Fruit fly (Drosophila melanogaster) whole organism, embryonic: ENCODE results near the gene CG8851.

Experiments
- Bteb2 ChIP-seq: fragments of 200-800 bp; sonication (Bioruptor generic); optimal IDR thresholded peaks from 2 replicates; lab custom pipeline; 2016; ENCODE audit warnings: missing biosample characterization, missing genetic modification characterization
- CG10654 ChIP-seq: fragments of 200-800 bp; sonication (Bioruptor generic); optimal IDR thresholded peaks from 2 replicates; lab custom pipeline; 2016; ENCODE audit warnings: missing biosample characterization, missing genetic modification characterization
- CG11504 ChIP-seq: fragments of 200-800 bp; sonication (Bioruptor generic); optimal IDR thresholded peaks from 3 replicates; lab custom pipeline; 2019; ENCODE audit warnings: missing biosample characterization, mild to moderate bottlenecking, missing genetic modification characterization, moderate library complexity
- CG12299 ChIP-seq: fragments of 200-800 bp; sonication (Bioruptor generic); optimal IDR thresholded peaks from 2 replicates; lab custom pipeline; 2018; ENCODE audit warnings: missing biosample characterization, mild to moderate bottlenecking, missing genetic modification characterization
- CG13296 ChIP-seq: fragments of 200-800 bp; sonication (Bioruptor generic); optimal IDR thresholded peaks from 3 replicates; lab custom pipeline; 2018; ENCODE audit warnings: missing biosample characterization, mild to moderate bottlenecking, missing genetic modification characterization
- CG13624 ChIP-seq: fragments of 200-800 bp; sonication (Bioruptor generic); optimal IDR thresholded peaks from 2 replicates; lab custom pipeline; 2016; ENCODE audit warnings: missing biosample characterization, missing genetic modification characterization
- CG15011 ChIP-seq: fragments of 200-800 bp; sonication (Bioruptor generic); optimal IDR thresholded peaks from 3 replicates; lab custom pipeline; 2018; ENCODE audit warnings: missing biosample characterization, mild to moderate bottlenecking, missing genetic modification characterization
- CG1602 ChIP-seq: fragments of 200-800 bp; sonication (Bioruptor generic); optimal IDR thresholded peaks from 3 replicates; lab custom pipeline; 2016; ENCODE audit warnings: missing biosample characterization, missing genetic modification characterization
- CG17385 ChIP-seq: fragments of 200-800 bp; sonication (Bioruptor generic); optimal IDR thresholded peaks from 3 replicates; lab custom pipeline; 2018; ENCODE audit warnings: missing biosample characterization, mild to moderate bottlenecking, missing genetic modification characterization
- CG2120 ChIP-seq: fragments of 200-800 bp; sonication (Bioruptor generic); optimal IDR thresholded peaks from 3 replicates; lab custom pipeline; 2016; ENCODE audit warnings: missing biosample characterization, missing genetic modification characterization
- CG31365 ChIP-seq: fragments of 200-800 bp; sonication (Bioruptor generic); optimal IDR thresholded peaks from 2 replicates; lab custom pipeline; 2018; ENCODE audit warnings: missing biosample characterization, mild to moderate bottlenecking, missing genetic modification characterization
- CG5180 ChIP-seq: fragments of 200-800 bp; sonication (Bioruptor generic); optimal IDR thresholded peaks from 3 replicates; lab custom pipeline; 2017; ENCODE audit warnings: missing biosample characterization, missing genetic modification characterization, mild to moderate bottlenecking, moderate library complexity, missing genetic modification reagents
- CG6272 ChIP-seq: fragments of 200-800 bp; sonication (Bioruptor generic); IDR thresholded peaks from 2 replicates; pipeline ENCODE4 v1.3.6; 2022; ENCODE audit warnings: missing biosample characterization, missing genetic modification characterization
- CG6689 ChIP-seq: fragments of 200-800 bp; sonication (Bioruptor generic); IDR thresholded peaks from 2 replicates; pipeline ENCODE4 v1.3.6; 2022; ENCODE audit warnings: missing biosample characterization, missing genetic modification characterization
- CG6765 ChIP-seq: fragments of 200-800 bp; sonication (Bioruptor generic); optimal IDR thresholded peaks from 3 replicates; lab custom pipeline; 2017; ENCODE audit warnings: missing biosample characterization, mild to moderate bottlenecking, missing genetic modification characterization
- CHES-1-like ChIP-seq: fragments of 200-800 bp; sonication (Bioruptor generic); optimal IDR thresholded peaks from 2 replicates; lab custom pipeline; 2016; ENCODE audit warnings: missing biosample characterization, missing genetic modification characterization
- Dbx ChIP-seq: fragments of 200-800 bp; sonication (Bioruptor generic); IDR thresholded peaks from 3 replicates; pipeline ENCODE4 v1.3.6; 2022; ENCODE audit warnings: missing biosample characterization, missing genetic modification characterization
- Dip2 ChIP-seq: fragments of 200-800 bp; sonication (Bioruptor generic); IDR thresholded peaks from 2 replicates; pipeline ENCODE4 v1.3.6; 2022; ENCODE audit warnings: missing biosample characterization, missing genetic modification characterization
- Dip3 ChIP-seq: fragments of 200-800 bp; sonication (Bioruptor generic); optimal IDR thresholded peaks from 3 replicates; lab custom pipeline; 2016; ENCODE audit warnings: missing biosample characterization, missing genetic modification characterization
- Dll ChIP-seq: fragments of 200-800 bp; sonication (Bioruptor generic); IDR thresholded peaks from 4 replicates; pipeline ENCODE4 v1.3.6; 2022; ENCODE audit warnings: missing biosample characterization, missing genetic modification characterization; ENCODE audit not compliant: partially characterized antibody
- Fer3 ChIP-seq: fragments of 200-800 bp; sonication (Bioruptor generic); optimal IDR thresholded peaks from 2 replicates; lab custom pipeline; 2018; ENCODE audit warnings: missing biosample characterization, mild to moderate bottlenecking, missing genetic modification characterization, moderate library complexity
- Gsc ChIP-seq: fragments of 200-800 bp; sonication (Bioruptor generic); IDR thresholded peaks from 2 replicates; pipeline ENCODE4 v1.3.6; 2022; ENCODE audit warnings: missing biosample characterization, missing genetic modification characterization
- Hey ChIP-seq: fragments of 200-800 bp; sonication (Bioruptor generic); optimal IDR thresholded peaks from 3 replicates; lab custom pipeline; 2018; ENCODE audit warnings: missing biosample characterization, mild to moderate bottlenecking, missing genetic modification characterization
- HmgZ ChIP-seq: fragments of 200-800 bp; sonication (Bioruptor generic); optimal IDR thresholded peaks from 2 replicates; lab custom pipeline; 2018; ENCODE audit warnings: missing biosample characterization, mild to moderate bottlenecking, missing genetic modification characterization
- Hr78 ChIP-seq, 2 experiments: fragments of 200-800 bp in 1 of 2; fragments of >200 bp in 1 of 2; sonication (Bioruptor generic) in 1 of 2; optimal IDR thresholded peaks; 2 replicates each; lab custom pipeline; 2017 to 2019; ENCODE audit warnings: missing biosample characterization in 2 of 2, missing genetic modification characterization in 2 of 2, mild to moderate bottlenecking in 1 of 2, moderate library complexity in 1 of 2
- Mad ChIP-seq: fragments of 200-800 bp; sonication (Bioruptor generic); optimal IDR thresholded peaks from 2 replicates; lab custom pipeline; 2016; ENCODE audit warnings: missing biosample characterization, missing genetic modification characterization
- NK7.1 ChIP-seq: fragments of 200-800 bp; sonication (Bioruptor generic); optimal IDR thresholded peaks from 3 replicates; lab custom pipeline; 2016; ENCODE audit warnings: missing biosample characterization, missing genetic modification characterization
- Neu2 ChIP-seq: fragments of 200-800 bp; sonication (Bioruptor generic); optimal IDR thresholded peaks from 3 replicates; lab custom pipeline; 2016; ENCODE audit warnings: missing biosample characterization, missing genetic modification characterization, borderline replicate concordance
- Sox100B ChIP-seq: fragments of 200-800 bp; sonication (Bioruptor generic); optimal IDR thresholded peaks from 3 replicates; lab custom pipeline; 2018; ENCODE audit warnings: missing biosample characterization, mild to moderate bottlenecking, missing genetic modification characterization
- Sry-β ChIP-seq: fragments of 200-800 bp; sonication (Bioruptor generic); optimal IDR thresholded peaks from 2 replicates; lab custom pipeline; 2018; ENCODE audit warnings: missing biosample characterization, mild to moderate bottlenecking, missing genetic modification characterization, moderate library complexity
- ap ChIP-seq: fragments of 200-800 bp; sonication (Bioruptor generic); IDR thresholded peaks from 2 replicates; pipeline ENCODE4 v1.3.6; 2022; ENCODE audit warnings: missing biosample characterization, missing genetic modification characterization
- bowl ChIP-seq: fragments of 200-800 bp; sonication (Bioruptor generic); IDR thresholded peaks from 2 replicates; pipeline ENCODE4 v1.3.6; 2022; ENCODE audit warnings: missing biosample characterization, missing genetic modification characterization
- cato ChIP-seq: fragments of 200-800 bp; sonication (Bioruptor generic); optimal IDR thresholded peaks from 2 replicates; lab custom pipeline; 2016; ENCODE audit warnings: missing biosample characterization, missing genetic modification characterization, borderline replicate concordance
- ci ChIP-seq: fragments of 200-800 bp; sonication (Bioruptor generic); IDR thresholded peaks from 3 replicates; pipeline ENCODE4 v1.3.6; 2022; ENCODE audit warnings: missing biosample characterization, missing genetic modification characterization
- croc ChIP-seq: fragments of 200-800 bp; sonication (Bioruptor generic); conservative IDR thresholded peaks from 3 replicates; pipeline ENCODE4 v1.3.6; 2022; ENCODE audit warnings: missing biosample characterization, missing genetic modification characterization
- dimm ChIP-seq: fragments of 200-800 bp; sonication (Bioruptor generic); IDR thresholded peaks from 2 replicates; pipeline ENCODE4 v1.3.6; 2022; ENCODE audit warnings: missing biosample characterization, missing genetic modification characterization
- gsb-n ChIP-seq: fragments of 200-800 bp; sonication (Bioruptor generic); optimal IDR thresholded peaks from 3 replicates; lab custom pipeline; 2018; ENCODE audit warnings: missing biosample characterization, mild to moderate bottlenecking, missing genetic modification characterization
- kah ChIP-seq: fragments of 200-800 bp; sonication (Bioruptor generic); optimal IDR thresholded peaks from 2 replicates; lab custom pipeline; 2018; ENCODE audit warnings: missing biosample characterization, mild to moderate bottlenecking, missing genetic modification characterization
- kay ChIP-seq: fragments of 200-800 bp; sonication (Bioruptor generic); optimal IDR thresholded peaks from 2 replicates; lab custom pipeline; 2016; ENCODE audit warnings: missing biosample characterization, missing genetic modification characterization
- prd ChIP-seq, 3 experiments: fragments of >200 bp in 2 of 3; fragments of 200-800 bp in 1 of 3; sonication (Bioruptor generic) in 1 of 3; optimal IDR thresholded peaks in 2 of 3; IDR thresholded peaks in 1 of 3; 2 replicates in 2 of 3; 3 replicates in 1 of 3; pipeline versions ENCODE4 v1.3.6 to Lab custom; 2017 to 2022; ENCODE audit warnings: missing biosample characterization in 1 of 3, missing genetic modification characterization in 1 of 3
- pros ChIP-seq: fragments of 200-800 bp; sonication (Bioruptor generic); optimal IDR thresholded peaks from 3 replicates; lab custom pipeline; 2019; ENCODE audit warnings: missing biosample characterization, mild to moderate bottlenecking, missing genetic modification characterization, moderate library complexity
- pzg ChIP-seq: fragments of 200-800 bp; sonication (Bioruptor generic); optimal IDR thresholded peaks from 3 replicates; lab custom pipeline; 2018; ENCODE audit warnings: missing biosample characterization, mild to moderate bottlenecking, missing genetic modification characterization, moderate library complexity
- ro ChIP-seq: fragments of 200-800 bp; sonication (Bioruptor generic); IDR thresholded peaks from 2 replicates; pipeline ENCODE4 v1.3.6; 2022; ENCODE audit warnings: missing biosample characterization, missing genetic modification characterization
- run ChIP-seq: fragments of 200-800 bp; sonication (Bioruptor generic); optimal IDR thresholded peaks from 3 replicates; lab custom pipeline; 2018; ENCODE audit warnings: missing biosample characterization, mild to moderate bottlenecking, missing genetic modification characterization
- schlank ChIP-seq: fragments of 200-800 bp; sonication (Bioruptor generic); optimal IDR thresholded peaks from 2 replicates; lab custom pipeline; 2018; ENCODE audit warnings: missing biosample characterization, mild to moderate bottlenecking, missing genetic modification characterization
- tgo ChIP-seq: fragments of 200-800 bp; sonication (Bioruptor generic); IDR thresholded peaks from 3 replicates; pipeline ENCODE4 v1.3.6; 2022; ENCODE audit warnings: missing biosample characterization, missing genetic modification characterization
- tll ChIP-seq, 2 experiments: fragments of 200-800 bp in 1 of 2; fragments of >200 bp in 1 of 2; sonication (Bioruptor generic) in 1 of 2; optimal IDR thresholded peaks; 2 replicates each; lab custom pipeline; 2017 to 2019; ENCODE audit warnings: missing biosample characterization in 2 of 2, missing genetic modification characterization in 2 of 2, mild to moderate bottlenecking in 1 of 2, moderate library complexity in 1 of 2
- tx ChIP-seq: fragments of 200-800 bp; sonication (Bioruptor generic); optimal IDR thresholded peaks from 2 replicates; lab custom pipeline; 2016; ENCODE audit warnings: missing biosample characterization, missing genetic modification characterization
- vfl ChIP-seq: fragments of 200-800 bp; sonication (Bioruptor generic); optimal IDR thresholded peaks from 2 replicates; lab custom pipeline; 2016; ENCODE audit warnings: missing biosample characterization, missing genetic modification characterization

CG8851 gene

dm6 chr2L:3534227-3534842, 14.9 kb downstream of the CG8851 start (continued):
- TF ChIP-seq CG15011 (GFP tag; lab: Kevin White, UChicago) (no peak), schlank (tag; lab: Kevin White, UChicago) (no peak), kay (GFP tag; lab: Kevin White, UChicago) (peak; percentile 0), Gsc (GFP tag; lab: Robert Waterston, UW) (no peak; the same call in 1 of the 2 replicates), CHES-1-like (GFP tag; lab: Kevin White, UChicago) (no peak), vfl (GFP tag; lab: Kevin White, UChicago) (no peak), Dip3 (GFP tag; lab: Kevin White, UChicago) (peak; percentile 5), tll (GFP tag; optimal IDR thresholded peaks at IDR 0.05; lab: Kevin White, UChicago) (no peak), CG5180 (GFP tag; lab: Kevin White, UChicago) (no peak), run (tag; lab: Kevin White, UChicago) (no peak), CG13296 (GFP tag; lab: Kevin White, UChicago) (no peak), Hr78 (GFP tag; optimal IDR thresholded peaks at IDR 0.05; lab: Kevin White, UChicago) (no peak), NK7.1 (no peak), Neu2 (GFP tag; lab: Kevin White, UChicago) (no peak), CG11504 (tag; lab: Kevin White, UChicago) (peak; percentile 75), pzg (GFP tag; lab: Kevin White, UChicago) (no peak), CG17385 (GFP tag; lab: Kevin White, UChicago) (peak; percentile 46), Hey (no peak), CG6689 (GFP tag; lab: Robert Waterston, UW) (peak; percentile 46), CG12299 (no peak), Dll (GFP tag; lab: Robert Waterston, UW) (no peak), Fer3 (tag; lab: Kevin White, UChicago) (peak; percentile 28), CG2120 (GFP tag; lab: Kevin White, UChicago) (peak; percentile 44), kah (GFP tag; lab: Kevin White, UChicago) (peak; percentile 29), CG6765 (no peak), ci (peak; percentile 70; the same call in 2 of the 3 replicates), gsb-n (peak; percentile 30), HmgZ (tag; lab: Kevin White, UChicago) (no peak), CG1602 (GFP tag; lab: Kevin White, UChicago) (peak; percentile 48), ap (GFP tag; lab: Robert Waterston, UW) (peak; percentile 38; the same call in 1 of the 2 replicates), croc (GFP tag; lab: Robert Waterston, UW) (peak; percentile 45; the same call in 1 of the 3 replicates), dimm (GFP tag; lab: Robert Waterston, UW) (no peak), Mad (GFP tag; lab: Kevin White, UChicago) (no peak), CG6272 (GFP tag; lab: Robert Waterston, UW) (no peak), Dip2 (GFP tag; lab: Robert Waterston, UW) (no peak), Sox100B (GFP tag; lab: Kevin White, UChicago) (peak; percentile 51), CG13624 (peak; percentile 33), CG31365 (no peak), cato (GFP tag; lab: Kevin White, UChicago) (peak; percentile 4), prd (optimal IDR thresholded peaks at IDR 0.05; lab: Kevin White, UChicago) (no peak), prd (GFP tag; IDR thresholded peaks at IDR 0.05; lab: Robert Waterston, UW) (peak; percentile 77), pros (GFP tag; lab: Kevin White, UChicago) (no peak), CG10654 (peak; percentile 34), bowl (GFP tag; lab: Robert Waterston, UW) (no peak), Bteb2 (no peak), Dbx (GFP tag; lab: Robert Waterston, UW) (0 out of 3 replicates have a peak, but pooled peaks have one; percentile 34), Sry-β (no peak), tgo (no peak; the same call in 2 of the 3 replicates), tx (GFP tag; lab: Kevin White, UChicago) (peak; percentile 6), ro (GFP tag; lab: Robert Waterston, UW) (no peak)
